Worm (Caenorhabditis elegans) whole organism, L4/young adult: ENCODE measurements around the gene nkcc-1.

ENCODE experiments used
- W03F9.2 ChIP-seq: fragments of 150-350 bp; optimal IDR thresholded peaks from 2 replicates; lab custom pipeline; 2014; ENCODE audit warnings: missing biosample characterization, missing genetic modification characterization
- dao-5 ChIP-seq: sonication (generic microtip); optimal IDR thresholded peaks from 2 replicates; lab custom pipeline; 2016; ENCODE audit warnings: missing genotype, missing genetic modification characterization, moderate library complexity, missing compliant biosample characterization
- him-1 ChIP-seq: sonication (generic microtip); optimal IDR thresholded peaks from 2 replicates; lab custom pipeline; 2016; ENCODE audit warnings: missing genotype, missing genetic modification reagents, missing genetic modification characterization, missing compliant biosample characterization

Gene nkcc-1

ce11 chrIV:14119327-14119726 is 4.5 kb downstream of the nkcc-1 start:
- TF ChIP-seq him-1 (tag; lab: Kevin White, UChicago) (no peak), dao-5 (tag; lab: Kevin White, UChicago) (no peak), W03F9.2 (no peak)

ce11 chrIV:14115556-14115955 is 8.3 kb downstream of the nkcc-1 start:
- TF ChIP-seq dao-5 (tag; lab: Kevin White, UChicago) = no peak
- peak; percentile 45 for TF ChIP-seq W03F9.2

ce11 chrIV:14115045-14115444 is 8.8 kb downstream of the nkcc-1 start:
- TF ChIP-seq him-1 (tag; lab: Kevin White, UChicago) (no peak), dao-5 (tag; lab: Kevin White, UChicago) (no peak), W03F9.2 (no peak)

DNA sequence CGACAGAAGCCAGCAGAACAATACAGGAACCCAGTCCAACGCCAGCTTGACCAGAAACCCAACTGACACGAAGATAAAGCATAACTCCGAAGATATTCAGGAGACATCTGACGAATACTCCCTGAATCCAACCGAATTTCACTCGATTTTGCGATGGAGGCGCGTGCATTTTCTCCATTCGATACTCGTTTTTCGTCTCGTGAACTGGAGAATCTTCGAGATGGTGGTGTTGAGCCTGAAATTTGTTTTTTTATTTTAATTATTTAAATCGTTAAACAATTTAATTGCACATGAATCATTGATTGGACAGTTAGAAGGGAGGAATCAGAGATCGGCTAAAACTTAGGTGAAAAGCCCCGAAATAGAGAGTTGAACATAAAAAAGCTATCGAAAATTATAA is 9.5 kb downstream of the nkcc-1 start:
- TF ChIP-seq dao-5 (tag; lab: Kevin White, UChicago) (no peak), him-1 (tag; lab: Kevin White, UChicago) (no peak), W03F9.2 (no peak)

DNA sequence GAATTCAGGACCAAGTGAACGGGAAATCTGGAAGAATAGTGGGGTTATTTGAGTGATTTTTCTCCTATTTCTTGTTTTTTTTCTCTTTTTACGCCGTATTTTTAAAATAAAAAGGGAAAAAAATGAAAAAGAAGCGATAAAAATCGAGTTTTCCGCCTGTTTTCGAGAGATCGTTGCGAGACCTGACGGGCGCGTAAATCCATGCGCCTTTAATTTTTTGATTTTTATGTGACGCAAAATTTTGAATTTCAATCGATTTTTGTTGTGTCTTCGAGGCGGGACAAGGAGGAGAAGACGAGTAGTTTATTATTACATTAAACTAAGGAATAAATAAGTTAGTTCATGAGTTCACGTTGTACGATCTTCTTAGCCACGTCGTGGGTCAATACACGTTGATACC is 10.2 kb downstream of the nkcc-1 start:
- TF ChIP-seq him-1 (tag; lab: Kevin White, UChicago) = no peak
- no peak for TF ChIP-seq dao-5 (tag; lab: Kevin White, UChicago)
- no peak for TF ChIP-seq W03F9.2

ce11 chrIV:14107647-14108046 is 16.2 kb downstream of the nkcc-1 start:
- TF ChIP-seq dao-5 (tag; lab: Kevin White, UChicago) (no peak), him-1 (tag; lab: Kevin White, UChicago) (no peak), W03F9.2 (no peak)

DNA sequence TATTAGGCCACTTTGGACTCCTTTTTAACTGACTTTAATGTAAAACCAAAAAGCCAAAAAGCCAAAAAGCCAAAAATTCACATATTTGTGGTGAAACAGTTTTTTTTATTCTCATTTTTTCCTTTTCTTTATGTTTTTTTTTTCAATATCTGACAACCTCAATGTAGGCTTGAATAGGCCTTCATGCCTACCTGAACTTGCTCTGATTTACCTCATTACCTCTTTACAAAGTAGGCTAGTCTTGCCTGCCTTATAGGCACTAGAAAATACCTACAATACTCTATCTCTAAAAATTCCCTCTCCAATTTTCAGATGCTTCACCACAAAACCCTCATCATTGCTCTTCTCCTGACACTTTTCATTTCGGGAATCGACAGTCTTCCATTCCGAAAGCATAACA is 17.6 kb downstream of the nkcc-1 start, which contains the start of gene ins-34:
Gene ins-34, plus strand, starts transcription at position 301 of the 400 bp plus-strand sequence.
- no peak for TF ChIP-seq W03F9.2
- no peak for TF ChIP-seq him-1 (tag; lab: Kevin White, UChicago)

DNA sequence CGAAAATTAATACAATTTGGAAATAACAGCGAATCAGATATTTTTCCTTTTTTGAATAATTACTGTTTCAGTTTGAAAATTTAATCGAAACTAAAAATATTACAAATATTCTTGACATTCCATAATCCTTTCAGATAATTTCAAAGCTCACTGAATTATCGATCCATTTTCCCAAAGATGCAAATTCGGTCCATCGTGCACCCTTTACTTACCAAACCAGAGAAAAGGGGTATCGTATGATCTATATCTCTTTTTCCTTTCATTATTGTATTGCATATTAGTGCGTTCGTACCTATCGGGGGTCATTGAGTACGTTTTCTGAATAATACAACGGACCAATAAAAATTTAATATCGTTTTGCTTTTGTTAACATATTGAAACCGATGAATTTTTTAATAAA is 19.1 kb downstream of the nkcc-1 start:
- TF ChIP-seq dao-5 (tag; lab: Kevin White, UChicago) = no peak
- no peak for TF ChIP-seq him-1 (tag; lab: Kevin White, UChicago)

- no peak for TF ChIP-seq dao-5 (tag; lab: Kevin White, UChicago)
- TF ChIP-seq W03F9.2 = no peak
- TF ChIP-seq him-1 (tag; lab: Kevin White, UChicago) = no peak
Observed at ce11 chrIV:14103054-14103453, 20.8 kb downstream of the nkcc-1 start, which contains the start of gene F52B11.5. Gene F52B11.5 (minus strand): TSS chrIV:14103231.

ce11 chrIV:14099256-14099655 is 24.6 kb downstream of the nkcc-1 start, which contains the start of gene col-133:
Gene col-133 (minus strand): TSS chrIV:14099356.
- TF ChIP-seq W03F9.2 (no peak), him-1 (tag; lab: Kevin White, UChicago) (no peak), dao-5 (tag; lab: Kevin White, UChicago) (no peak)

DNA sequence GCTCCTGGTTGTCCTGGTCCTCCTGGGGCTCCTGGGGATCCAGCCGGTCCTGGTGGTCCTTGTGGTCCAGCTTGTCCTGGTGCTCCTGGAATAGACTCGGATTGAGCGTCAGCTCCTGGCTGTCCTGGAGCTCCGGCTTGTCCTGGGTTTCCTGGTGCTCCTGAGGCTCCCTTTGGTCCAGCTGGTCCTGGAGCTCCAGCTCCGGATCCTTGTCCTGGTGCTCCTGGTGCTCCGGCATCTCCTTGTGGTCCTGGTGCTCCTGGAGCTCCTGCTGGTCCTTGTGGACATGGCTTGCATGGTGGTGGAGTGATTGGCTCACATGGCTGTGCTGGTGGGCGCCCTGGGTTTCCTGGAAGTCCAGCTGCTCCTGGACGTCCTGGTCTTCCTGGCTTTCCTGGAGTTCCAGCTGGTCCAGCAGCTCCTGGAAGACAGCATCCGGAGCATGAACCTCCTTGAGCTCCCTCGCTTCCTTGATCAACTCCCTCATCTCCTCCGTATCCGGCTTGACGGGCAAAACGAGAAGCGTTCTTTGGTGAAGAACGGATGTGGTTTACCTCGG is 25.2 kb downstream of the nkcc-1 start:
- TF ChIP-seq dao-5 (tag; lab: Kevin White, UChicago) (no peak), him-1 (tag; lab: Kevin White, UChicago) (no peak), W03F9.2 (no peak)

ce11 chrIV:14091242-14091641 is 32.6 kb downstream of the nkcc-1 start, which contains the start of gene noah-2:
Gene noah-2 (plus strand): TSS chrIV:14091254.
- TF ChIP-seq W03F9.2 = no peak
- no peak for TF ChIP-seq dao-5 (tag; lab: Kevin White, UChicago)
- no peak for TF ChIP-seq him-1 (tag; lab: Kevin White, UChicago)

DNA sequence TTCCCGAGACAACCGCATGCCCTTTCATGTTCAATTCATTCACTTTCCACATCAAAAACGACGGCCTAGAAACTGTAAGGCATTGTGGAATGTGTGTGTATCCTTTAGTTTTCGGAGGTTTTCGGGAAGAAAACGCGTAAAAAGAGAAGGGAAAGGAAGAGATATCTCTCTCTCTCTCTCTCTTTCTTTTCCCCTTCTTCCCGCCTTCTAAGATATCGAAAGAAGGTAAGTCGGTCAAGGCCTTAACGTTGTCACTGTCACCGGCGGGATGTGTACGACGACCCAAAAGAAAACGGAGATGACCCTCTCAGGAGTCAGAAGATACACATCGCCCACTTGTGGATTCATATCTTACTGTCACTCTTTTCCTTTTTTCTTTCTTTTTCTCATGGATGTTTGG is 34.1 kb downstream of the nkcc-1 start:
- no peak for TF ChIP-seq dao-5 (tag; lab: Kevin White, UChicago)
- no peak for TF ChIP-seq him-1 (tag; lab: Kevin White, UChicago)
- TF ChIP-seq W03F9.2 = no peak

DNA sequence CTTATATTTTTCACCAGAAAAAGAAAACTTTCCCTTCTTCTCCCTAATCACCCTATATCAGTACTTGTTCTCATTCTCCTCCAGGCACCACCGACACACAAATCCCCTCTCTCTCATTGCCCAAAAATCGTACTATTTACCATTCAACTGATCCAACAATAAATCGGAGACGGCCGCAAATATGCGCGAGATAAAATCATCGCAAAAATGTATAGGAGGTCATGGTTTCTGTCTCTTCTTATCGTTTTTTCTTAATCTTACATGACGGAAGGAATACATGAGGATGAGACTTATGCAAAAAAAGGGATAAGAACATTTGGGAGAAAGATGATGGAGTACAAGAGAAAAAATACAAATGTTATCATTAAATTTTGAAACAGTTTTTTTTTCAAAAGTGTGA is 37.5 kb downstream of the nkcc-1 start:
- TF ChIP-seq dao-5 (tag; lab: Kevin White, UChicago) = no peak
- no peak for TF ChIP-seq W03F9.2
- no peak for TF ChIP-seq him-1 (tag; lab: Kevin White, UChicago)

ce11 chrIV:14083505-14083904 is 40.4 kb downstream of the nkcc-1 start, which contains the start of gene F52B11.2:
Gene F52B11.2 (plus strand): TSS chrIV:14083568.
- TF ChIP-seq W03F9.2 (no peak), dao-5 (tag; lab: Kevin White, UChicago) (no peak), him-1 (tag; lab: Kevin White, UChicago) (no peak)
